Fruit fly (Drosophila melanogaster) whole organism: ENCODE data around the gene Grip.
"Not testable (repeated sequence)": the region's sequence is repeated elsewhere in the genome, so short reads cannot be mapped to it uniquely, and the experiment has no call there.

Source experiments
- CG8478 ChIP-seq: fragments of >200 bp; optimal IDR thresholded peaks from 2 replicates; lab custom pipeline; 2018; ENCODE audit warnings: inconsistent platforms
- Dll ChIP-seq: fragments of >200 bp; optimal IDR thresholded peaks from 2 replicates; lab custom pipeline; 2017
- EcR ChIP-seq, 2 experiments: fragments of >200 bp; optimal IDR thresholded peaks; 2 replicates each; lab custom pipeline; 2017; ENCODE audit warnings: missing biosample characterization in 2 of 2, missing genetic modification characterization in 2 of 2, missing genetic modification reagents in 2 of 2
- pan ChIP-seq: fragments of >200 bp; optimal IDR thresholded peaks from 2 replicates; lab custom pipeline; 2017
- psq ChIP-seq: fragments of >200 bp; optimal IDR thresholded peaks from 2 replicates; lab custom pipeline; 2017
- usp ChIP-seq: fragments of >200 bp; optimal IDR thresholded peaks from 2 replicates; lab custom pipeline; 2017; ENCODE audit warnings: missing biosample characterization, missing genetic modification characterization, mixed read lengths

Grip gene

dm6 chrX:5935072-5935738 is 30.9 kb upstream of the Grip start:
- TF ChIP-seq Dll (lab: Kevin White, UChicago) (no peak), pan (lab: Kevin White, UChicago) (no peak), psq (no peak), EcR (GFP tag; optimal IDR thresholded peaks at IDR 0.05; lab: Kevin White, UChicago) (no peak), usp (GFP tag; lab: Kevin White, UChicago) (no peak), CG8478 (lab: Kevin White, UChicago) (no peak)

dm6 chrX:5941824-5942223 is 24.3 kb upstream of the Grip start:
- TF ChIP-seq pan (lab: Kevin White, UChicago) (no peak), EcR (GFP tag; optimal IDR thresholded peaks at IDR 0.05; lab: Kevin White, UChicago) (no peak), usp (GFP tag; lab: Kevin White, UChicago) (no peak), psq (no peak), CG8478 (lab: Kevin White, UChicago) (no peak), Dll (lab: Kevin White, UChicago) (no peak)

dm6 chrX:5942306-5942705 is 23.8 kb upstream of the Grip start, which contains the start of gene CG12728:
Gene CG12728, plus strand, starts transcription at chrX:5942606.
- TF ChIP-seq usp (GFP tag; lab: Kevin White, UChicago); CG8478 (lab: Kevin White, UChicago); psq: not testable (repeated sequence)

dm6 chrX:5945052-5945830 is 20.8 kb upstream of the Grip start, which contains the start of gene CG32756:
Gene CG32756, plus strand, starts transcription at chrX:5945682.
- not testable (repeated sequence) for TF ChIP-seq CG8478 (lab: Kevin White, UChicago); Dll (lab: Kevin White, UChicago); psq

dm6 chrX:5947870-5948498 is 18.1 kb upstream of the Grip start, which contains the start of gene CG6041:
Gene CG6041, plus strand, starts transcription at chrX:5948160.
- TF ChIP-seq EcR (GFP tag; optimal IDR thresholded peaks at IDR 0.05; lab: Kevin White, UChicago) (no peak), CG8478 (lab: Kevin White, UChicago) (no peak), psq (no peak), usp (GFP tag; lab: Kevin White, UChicago) (no peak), Dll (lab: Kevin White, UChicago) (no peak), pan (lab: Kevin White, UChicago) (no peak)

dm6 chrX:5949951-5950350 is 16.1 kb upstream of the Grip start, which contains the start of gene CG32755:
Gene CG32755, plus strand, starts transcription at chrX:5950251.
- TF ChIP-seq EcR (GFP tag; optimal IDR thresholded peaks at IDR 0.05; lab: Kevin White, UChicago) (no peak), psq (no peak), Dll (lab: Kevin White, UChicago) (no peak), CG8478 (lab: Kevin White, UChicago) (no peak), usp (GFP tag; lab: Kevin White, UChicago) (no peak), pan (lab: Kevin White, UChicago) (no peak)

dm6 chrX:5952265-5952664 is 13.8 kb upstream of the Grip start, which contains the start of gene CG6048:
Gene CG6048, plus strand, starts transcription at chrX:5952565.
- TF ChIP-seq Dll (lab: Kevin White, UChicago) = no peak
- no peak for TF ChIP-seq EcR (GFP tag; optimal IDR thresholded peaks at IDR 0.05; lab: Kevin White, UChicago)
- TF ChIP-seq psq = no peak
- no peak for TF ChIP-seq usp (GFP tag; lab: Kevin White, UChicago)
- no peak for TF ChIP-seq CG8478 (lab: Kevin White, UChicago)
- no peak for TF ChIP-seq pan (lab: Kevin White, UChicago)

dm6 chrX:5955207-5955679 is 10.8 kb upstream of the Grip start, which contains the start of gene CG6067:
Gene CG6067, plus strand, starts transcription at chrX:5955629.
- no peak for TF ChIP-seq CG8478 (lab: Kevin White, UChicago)
- no peak for TF ChIP-seq EcR (GFP tag; optimal IDR thresholded peaks at IDR 0.05; lab: Kevin White, UChicago)
- no peak for TF ChIP-seq psq
- no peak for TF ChIP-seq usp (GFP tag; lab: Kevin White, UChicago)
- no peak for TF ChIP-seq Dll (lab: Kevin White, UChicago)
- TF ChIP-seq pan (lab: Kevin White, UChicago) = no peak

- no peak for TF ChIP-seq pan (lab: Kevin White, UChicago)
- TF ChIP-seq Dll (lab: Kevin White, UChicago) = no peak
- TF ChIP-seq CG8478 (lab: Kevin White, UChicago) = no peak
- TF ChIP-seq EcR (GFP tag; optimal IDR thresholded peaks at IDR 0.05; lab: Kevin White, UChicago) = no peak
- no peak for TF ChIP-seq psq
- TF ChIP-seq usp (GFP tag; lab: Kevin White, UChicago) = no peak
These were observed 9.2 kb upstream of the Grip start for dm6 chrX:5956646-5957441.

dm6 chrX:5964169-5964686 is 1.9 kb upstream of the Grip start:
- TF ChIP-seq Dll (lab: Kevin White, UChicago) = no peak
- no peak for TF ChIP-seq pan (lab: Kevin White, UChicago)
- TF ChIP-seq EcR (GFP tag; optimal IDR thresholded peaks at IDR 0.05; lab: Kevin White, UChicago) = no peak
- TF ChIP-seq usp (GFP tag; lab: Kevin White, UChicago) = no peak
- no peak for TF ChIP-seq CG8478 (lab: Kevin White, UChicago)
- TF ChIP-seq psq = no peak
